Worm (Caenorhabditis elegans): ENCODE results near the gene F53B7.4.

- TF ChIP-seq lin-39 (tag; optimal IDR thresholded peaks at IDR 0.05) (no peak), ztf-11 (tag; optimal IDR thresholded peaks at IDR 0.05) (no peak), ets-5 (GFP tag; IDR thresholded peaks at IDR 0.05) (no peak), aha-1 (tag; optimal IDR thresholded peaks at IDR 0.05) (no peak), jun-1 (tag; optimal IDR thresholded peaks at IDR 0.05) (no peak), fos-1 (tag; optimal IDR thresholded peaks at IDR 0.05) (no peak), pqm-1 (tag; optimal IDR thresholded peaks at IDR 0.05) (no peak), aly-2 (tag; optimal IDR thresholded peaks at IDR 0.05) (no peak), nhr-90 (tag; optimal IDR thresholded peaks at IDR 0.05; ENCODE audit: poor library complexity) (no peak), unc-86 (tag; optimal IDR thresholded peaks at IDR 0.05) (no peak), irx-1 (tag; optimal IDR thresholded peaks at IDR 0.05) (no peak), grh-1 (GFP tag; IDR thresholded peaks at IDR 0.05) (no peak)
Observed at ce11 chrV:11016846-11017553, 14.7 kb upstream of the F53B7.4 start.

Data from whole organism, L1 larva.